Fruit fly (Drosophila melanogaster): ENCODE results near the gene CG42266.

The CG42266 gene

DNA sequence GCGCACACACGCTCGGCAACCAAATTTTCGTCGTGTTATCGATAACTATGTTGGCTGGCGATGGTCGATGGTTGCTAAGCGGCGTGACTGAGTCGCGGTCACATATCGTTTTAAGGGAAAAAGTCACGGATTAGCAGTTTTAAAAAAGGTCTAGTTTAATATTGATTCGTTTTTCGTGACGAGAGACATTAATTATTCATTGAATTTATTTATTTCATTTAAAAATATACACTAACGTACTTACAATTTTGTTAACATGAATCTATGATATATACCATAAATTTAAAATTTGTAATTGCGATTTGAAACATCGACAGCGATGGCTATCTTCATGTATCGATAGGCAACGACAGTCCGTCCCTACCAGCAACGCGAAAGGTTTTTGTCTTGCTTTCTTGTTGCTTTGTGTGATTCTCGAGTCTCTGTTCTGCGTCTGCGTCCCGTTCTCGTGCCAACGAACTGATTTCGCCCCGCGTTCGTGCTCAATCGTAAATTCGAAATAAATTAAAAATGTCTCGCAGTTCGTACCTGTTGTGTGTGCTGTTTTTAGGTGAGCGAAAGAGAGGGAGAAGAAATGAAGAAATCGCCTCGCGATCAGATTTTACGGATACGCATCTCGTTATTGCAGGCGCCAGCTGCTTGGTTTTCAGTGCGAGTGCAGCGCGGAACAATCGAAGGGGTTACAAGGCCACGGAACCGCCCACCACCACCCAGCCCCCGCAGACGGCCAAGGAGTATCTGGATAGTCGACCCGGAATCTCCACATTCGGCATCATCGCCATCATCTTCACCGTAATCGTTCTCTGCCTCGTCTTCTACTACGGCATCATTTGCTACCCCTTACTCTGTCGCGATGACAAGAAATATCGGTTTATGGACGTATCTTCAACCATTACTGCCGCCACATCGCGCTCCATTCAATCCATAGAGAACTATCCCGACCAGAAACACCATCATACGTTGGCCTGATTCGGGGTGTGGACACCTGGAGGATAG, 12.7 kb upstream of the CG42266 start, which contains the start of the genes Hyls1, chif and CG4455 (continued):
- TF ChIP-seq CG12659 (GFP tag; optimal IDR thresholded peaks at IDR 0.05) (peak; percentile 70), CG11723 (GFP tag; optimal IDR thresholded peaks at IDR 0.05) (peak; percentile 32), bbx (GFP tag; IDR thresholded peaks at IDR 0.05; ENCODE audit: partially characterized antibody) (peak; percentile 78), CG10543 (GFP tag; optimal IDR thresholded peaks at IDR 0.05) (peak; percentile 45), CG14710 (tag; optimal IDR thresholded peaks at IDR 0.05) (peak; percentile 78), ase (GFP tag; IDR thresholded peaks at IDR 0.05) (no peak), CG8765 (GFP tag; IDR thresholded peaks at IDR 0.05) (no peak), CG17802 (tag; optimal IDR thresholded peaks at IDR 0.05) (no peak), tx (GFP tag; optimal IDR thresholded peaks at IDR 0.05) (no peak), sim (GFP tag; IDR thresholded peaks at IDR 0.05) (no peak), YL-1 (GFP tag; optimal IDR thresholded peaks at IDR 0.05) (peak; percentile 11), kni (GFP tag; optimal IDR thresholded peaks at IDR 0.05) (no peak), az2 (GFP tag; optimal IDR thresholded peaks at IDR 0.05) (peak; percentile 11), nerfin-2 (GFP tag; IDR thresholded peaks at IDR 0.05; ENCODE audit: partially characterized antibody) (peak; percentile 80), Hr51 (GFP tag; optimal IDR thresholded peaks at IDR 0.05) (peak in 1 of 2 experiments; percentile 17), psq (GFP tag; optimal IDR thresholded peaks at IDR 0.05) (peak; percentile 39), CG11398 (GFP tag; optimal IDR thresholded peaks at IDR 0.05) (no peak), Ets65A (GFP tag) (peak; percentile 68), danr (GFP tag; IDR thresholded peaks at IDR 0.05) (no peak), CG34224 (GFP tag; IDR thresholded peaks at IDR 0.05; ENCODE audit: partially characterized antibody) (peak; percentile 80), cwo (GFP tag; optimal IDR thresholded peaks at IDR 0.05) (peak; percentile 5), H2.0 (GFP tag; IDR thresholded peaks at IDR 0.05) (no peak), CG4404 (GFP tag; IDR thresholded peaks at IDR 0.05) (peak; percentile 26; the same call in 1 of the 2 replicates), CG10959 (GFP tag; IDR thresholded peaks at IDR 0.05) (no peak), Hmx (GFP tag; optimal IDR thresholded peaks at IDR 0.05) (no peak), corto (GFP tag; optimal IDR thresholded peaks at IDR 0.05) (peak; percentile 73), Tbp (GFP tag; optimal IDR thresholded peaks at IDR 0.05) (no peak), TFAM (GFP tag; optimal IDR thresholded peaks at IDR 0.05) (no peak), hth (optimal IDR thresholded peaks at IDR 0.05) (no peak)

DNA sequence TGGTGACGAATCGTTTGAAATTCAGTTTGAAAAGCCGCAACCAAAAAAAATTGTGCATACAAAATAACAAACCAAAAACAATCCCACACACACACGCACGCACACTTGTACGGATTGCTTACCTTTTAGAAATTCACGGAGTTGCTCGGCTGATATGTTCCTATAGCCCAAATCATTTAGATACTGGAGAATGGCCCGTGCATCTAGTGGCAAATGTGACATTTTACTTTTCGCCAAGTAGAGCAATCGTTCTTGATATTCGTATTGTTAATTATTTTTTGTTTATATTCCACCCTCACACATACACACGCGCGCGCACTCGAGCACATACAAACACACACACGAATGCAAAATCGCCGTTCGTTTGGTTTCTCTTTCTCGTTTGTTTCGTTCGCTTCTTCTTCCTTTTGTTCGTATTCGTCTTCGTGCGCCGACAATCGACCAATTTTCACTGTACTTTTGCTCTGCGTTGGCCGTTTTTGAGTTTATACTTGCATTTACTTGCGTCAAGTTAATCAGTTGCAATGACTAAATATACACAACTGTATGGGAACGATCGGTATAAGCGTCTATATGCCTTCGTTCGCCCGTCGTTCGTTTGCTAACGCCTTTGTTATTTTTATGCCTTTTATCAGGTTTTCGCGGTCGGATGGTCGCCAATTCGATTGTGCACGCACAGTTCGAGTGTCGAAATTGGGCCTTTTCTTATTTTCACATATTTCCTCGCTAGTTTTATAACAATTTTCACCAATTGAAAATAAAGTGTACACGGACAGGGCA, 11.8 kb upstream of the CG42266 start:
- TF ChIP-seq CoRest (tag; optimal IDR thresholded peaks at IDR 0.05) (no peak), CG8478 (optimal IDR thresholded peaks at IDR 0.05) (peak; percentile 5), Deaf1 (tag; optimal IDR thresholded peaks at IDR 0.05) (peak; percentile 89), CG2120 (GFP tag; optimal IDR thresholded peaks at IDR 0.05) (no peak), Hr39 (optimal IDR thresholded peaks at IDR 0.05) (no peak), MESR4 (GFP tag; optimal IDR thresholded peaks at IDR 0.05) (peak; percentile 54), CG17385 (GFP tag; optimal IDR thresholded peaks at IDR 0.05) (peak; percentile 92), Med (GFP tag) (peak; percentile 81), D (optimal IDR thresholded peaks at IDR 0.05) (peak; percentile 68), D (GFP tag; optimal IDR thresholded peaks at IDR 0.05) (no peak), gfzf (GFP tag; optimal IDR thresholded peaks at IDR 0.05) (no peak), chinmo (GFP tag; IDR thresholded peaks at IDR 0.05; ENCODE audit: partially characterized antibody) (0 out of 4 replicates have a peak, but pooled peaks have one; percentile 11), cg (GFP tag; optimal IDR thresholded peaks at IDR 0.05) (peak; percentile 92), psq (GFP tag; optimal IDR thresholded peaks at IDR 0.05) (peak; percentile 78), Atf6 (GFP tag; IDR thresholded peaks at IDR 0.05) (no peak), Dip3 (GFP tag; optimal IDR thresholded peaks at IDR 0.05) (no peak), grau (tag; optimal IDR thresholded peaks at IDR 0.05) (peak; percentile 83), Stat92E (GFP tag; optimal IDR thresholded peaks at IDR 0.05) (peak in 1 of 3 experiments; percentile 71), Elba2 (GFP tag; optimal IDR thresholded peaks at IDR 0.05) (peak; percentile 41)

Data from whole organism, embryonic.